Fruit fly (Drosophila melanogaster) whole organism, embryonic: Measurements from ENCODE around the gene CG31219.

ENCODE experiments used
- Bgb ChIP-seq: fragments of 200-800 bp; sonication (Bioruptor generic); IDR thresholded peaks from 2 replicates; pipeline ENCODE4 v1.3.6; 2022; ENCODE audit warnings: missing biosample characterization, missing genetic modification characterization; ENCODE audit not compliant: partially characterized antibody
- Blimp-1 ChIP-seq: fragments of 200-800 bp; sonication (Bioruptor generic); optimal IDR thresholded peaks from 3 replicates; lab custom pipeline; 2018; ENCODE audit warnings: missing biosample characterization, missing genetic modification characterization, mild to moderate bottlenecking, moderate library complexity, missing genetic modification reagents
- CG11085 ChIP-seq: fragments of 200-800 bp; sonication (Bioruptor generic); IDR thresholded peaks from 2 replicates; pipeline ENCODE4 v1.3.6; 2022; ENCODE audit warnings: missing biosample characterization, missing genetic modification characterization
- CG11695 ChIP-seq: fragments of 200-800 bp; sonication (Bioruptor generic); IDR thresholded peaks from 3 replicates; pipeline ENCODE4 v1.3.6; 2022; ENCODE audit warnings: missing biosample characterization, missing genetic modification characterization
- CG13287 ChIP-seq: fragments of 200-800 bp; sonication (Bioruptor generic); IDR thresholded peaks from 2 replicates; pipeline ENCODE4 v1.3.6; 2022; ENCODE audit warnings: missing biosample characterization, missing genetic modification characterization; ENCODE audit not compliant: partially characterized antibody
- CG13894 ChIP-seq: fragments of 200-800 bp; sonication (Bioruptor generic); optimal IDR thresholded peaks from 3 replicates; lab custom pipeline; 2018; ENCODE audit warnings: missing biosample characterization, mild to moderate bottlenecking, missing genetic modification characterization, moderate library complexity
- CG17385 ChIP-seq: fragments of 200-800 bp; sonication (Bioruptor generic); optimal IDR thresholded peaks from 3 replicates; lab custom pipeline; 2018; ENCODE audit warnings: missing biosample characterization, mild to moderate bottlenecking, missing genetic modification characterization
- CG2129 ChIP-seq: fragments of 200-800 bp; sonication (Bioruptor generic); IDR thresholded peaks from 2 replicates; pipeline ENCODE4 v1.3.6; 2022; ENCODE audit warnings: missing biosample characterization, missing genetic modification characterization; ENCODE audit not compliant: partially characterized antibody
- CG2202 ChIP-seq: fragments of 200-800 bp; sonication (Bioruptor generic); optimal IDR thresholded peaks from 2 replicates; lab custom pipeline; 2018; ENCODE audit warnings: missing biosample characterization, mild to moderate bottlenecking, missing genetic modification characterization
- CG30431 ChIP-seq: fragments of 200-800 bp; sonication (Bioruptor generic); optimal IDR thresholded peaks from 2 replicates; lab custom pipeline; 2017; ENCODE audit warnings: missing biosample characterization, missing genetic modification characterization
- CG31365 ChIP-seq: fragments of 200-800 bp; sonication (Bioruptor generic); optimal IDR thresholded peaks from 2 replicates; lab custom pipeline; 2018; ENCODE audit warnings: missing biosample characterization, mild to moderate bottlenecking, missing genetic modification characterization
- CG32532 ChIP-seq: fragments of 200-800 bp; sonication (Bioruptor generic); IDR thresholded peaks from 2 replicates; pipeline ENCODE4 v1.3.6; 2022; ENCODE audit warnings: missing biosample characterization, missing genetic modification characterization
- CG32772 ChIP-seq: fragments of 200-800 bp; sonication (Bioruptor generic); IDR thresholded peaks from 2 replicates; pipeline ENCODE4 v1.3.6; 2022; ENCODE audit warnings: missing biosample characterization, missing genetic modification characterization
- CG33557 ChIP-seq: fragments of 200-800 bp; sonication (Bioruptor generic); optimal IDR thresholded peaks from 2 replicates; lab custom pipeline; 2019; ENCODE audit warnings: missing biosample characterization, mild to moderate bottlenecking, missing genetic modification characterization, moderate library complexity
- CG34224 ChIP-seq: fragments of 200-800 bp; sonication (Bioruptor generic); IDR thresholded peaks from 3 replicates; pipeline ENCODE4 v1.3.6; 2022; ENCODE audit warnings: missing biosample characterization, missing genetic modification characterization; ENCODE audit not compliant: partially characterized antibody
- CG3995 ChIP-seq: fragments of 200-800 bp; sonication (Bioruptor generic); optimal IDR thresholded peaks from 3 replicates; lab custom pipeline; 2016; ENCODE audit warnings: missing biosample characterization, missing genetic modification characterization
- CG9797 ChIP-seq: fragments of 200-800 bp; sonication (Bioruptor generic); optimal IDR thresholded peaks from 3 replicates; lab custom pipeline; 2018; ENCODE audit warnings: missing biosample characterization, mild to moderate bottlenecking, missing genetic modification characterization
- CrebB ChIP-seq: fragments of 200-800 bp; sonication (Bioruptor generic); optimal IDR thresholded peaks from 3 replicates; lab custom pipeline; 2018; ENCODE audit warnings: missing biosample characterization, mild to moderate bottlenecking, missing genetic modification characterization
- Dbx ChIP-seq: fragments of 200-800 bp; sonication (Bioruptor generic); IDR thresholded peaks from 3 replicates; pipeline ENCODE4 v1.3.6; 2022; ENCODE audit warnings: missing biosample characterization, missing genetic modification characterization
- E2f2 ChIP-seq: fragments of 200-800 bp; sonication (Bioruptor generic); IDR thresholded peaks from 2 replicates; pipeline ENCODE4 v1.3.6; 2022; ENCODE audit warnings: missing biosample characterization, missing genetic modification characterization
- Elba2 ChIP-seq: fragments of 200-800 bp; sonication (Bioruptor generic); optimal IDR thresholded peaks from 3 replicates; lab custom pipeline; 2016; ENCODE audit warnings: missing biosample characterization, missing genetic modification characterization
- HLH4C ChIP-seq: fragments of 200-800 bp; sonication (Bioruptor generic); IDR thresholded peaks from 3 replicates; pipeline ENCODE4 v1.3.6; 2022; ENCODE audit warnings: missing biosample characterization, missing genetic modification characterization; ENCODE audit not compliant: partially characterized antibody
- HmgD ChIP-seq: fragments of 200-800 bp; sonication (Bioruptor generic); optimal IDR thresholded peaks from 3 replicates; lab custom pipeline; 2016; ENCODE audit warnings: missing biosample characterization, missing genetic modification characterization
- Hr51 ChIP-seq, 2 experiments: fragments of 200-800 bp; sonication (Bioruptor generic); optimal IDR thresholded peaks; 2 replicates in 1 of 2; 3 replicates in 1 of 2; lab custom pipeline; 2016 to 2018; ENCODE audit warnings: missing biosample characterization in 2 of 2, missing genetic modification characterization in 2 of 2, mild to moderate bottlenecking in 1 of 2, moderate library complexity in 1 of 2
- Hsf ChIP-seq: fragments of 200-800 bp; sonication (Bioruptor generic); optimal IDR thresholded peaks from 3 replicates; lab custom pipeline; 2016; ENCODE audit warnings: missing biosample characterization, missing genetic modification characterization
- MBD-R2 ChIP-seq: fragments of 200-800 bp; sonication (Bioruptor generic); IDR thresholded peaks from 2 replicates; pipeline ENCODE4 v1.3.6; 2022; ENCODE audit warnings: missing biosample characterization, missing genetic modification characterization
- MTF-1 ChIP-seq: fragments of 200-800 bp; sonication (Bioruptor generic); optimal IDR thresholded peaks from 2 replicates; lab custom pipeline; 2018; ENCODE audit warnings: missing biosample characterization, mild to moderate bottlenecking, missing genetic modification characterization, borderline replicate concordance
- Oaz ChIP-seq: fragments of 200-800 bp; sonication (Bioruptor generic); IDR thresholded peaks from 2 replicates; pipeline ENCODE4 v1.3.6; 2022; ENCODE audit warnings: missing biosample characterization, missing genetic modification characterization
- Sry-β ChIP-seq: fragments of 200-800 bp; sonication (Bioruptor generic); optimal IDR thresholded peaks from 2 replicates; lab custom pipeline; 2018; ENCODE audit warnings: missing biosample characterization, mild to moderate bottlenecking, missing genetic modification characterization, moderate library complexity
- Tbp ChIP-seq: fragments of >200 bp; optimal IDR thresholded peaks from 2 replicates; lab custom pipeline; 2018; ENCODE audit warnings: missing biosample characterization, missing genetic modification characterization
- bowl ChIP-seq: fragments of 200-800 bp; sonication (Bioruptor generic); IDR thresholded peaks from 2 replicates; pipeline ENCODE4 v1.3.6; 2022; ENCODE audit warnings: missing biosample characterization, missing genetic modification characterization
- cg ChIP-seq: fragments of 200-800 bp; sonication (Bioruptor generic); optimal IDR thresholded peaks from 3 replicates; lab custom pipeline; 2019; ENCODE audit warnings: missing biosample characterization, mild to moderate bottlenecking, missing genetic modification characterization, moderate library complexity
- crol ChIP-seq: fragments of 200-800 bp; sonication (Bioruptor generic); IDR thresholded peaks from 2 replicates; pipeline ENCODE4 v1.3.6; 2022; ENCODE audit warnings: missing biosample characterization, missing genetic modification characterization
- dan ChIP-seq: fragments of 200-800 bp; sonication (Bioruptor generic); IDR thresholded peaks from 2 replicates; pipeline ENCODE4 v1.3.6; 2022; ENCODE audit warnings: missing biosample characterization, missing genetic modification characterization
- dysf ChIP-seq: fragments of 200-800 bp; sonication (Bioruptor generic); IDR thresholded peaks from 3 replicates; pipeline ENCODE4 v1.3.6; 2022; ENCODE audit warnings: missing biosample characterization, missing genetic modification characterization
- emc ChIP-seq: fragments of 200-800 bp; sonication (Bioruptor generic); optimal IDR thresholded peaks from 2 replicates; lab custom pipeline; 2016; ENCODE audit warnings: missing biosample characterization, missing genetic modification characterization
- ewg ChIP-seq: fragments of 200-800 bp; sonication (Bioruptor generic); optimal IDR thresholded peaks from 3 replicates; lab custom pipeline; 2017; ENCODE audit warnings: mild to moderate bottlenecking, missing biosample characterization, missing genetic modification reagents, missing genetic modification characterization
- gcm2 ChIP-seq: fragments of 200-800 bp; sonication (Bioruptor generic); optimal IDR thresholded peaks from 2 replicates; lab custom pipeline; 2016; ENCODE audit warnings: missing biosample characterization, missing genetic modification characterization
- gt ChIP-seq: fragments of 200-800 bp; sonication (Bioruptor generic); IDR thresholded peaks from 2 replicates; pipeline ENCODE4 v1.3.6; 2022; ENCODE audit warnings: missing biosample characterization, missing genetic modification characterization
- hbn ChIP-seq: fragments of 200-800 bp; sonication (Bioruptor generic); IDR thresholded peaks from 2 replicates; pipeline ENCODE4 v1.3.6; 2022; ENCODE audit warnings: missing biosample characterization, missing genetic modification characterization; ENCODE audit not compliant: partially characterized antibody
- jigr1 ChIP-seq: fragments of 200-800 bp; sonication (Bioruptor generic); IDR thresholded peaks from 3 replicates; pipeline ENCODE4 v1.3.6; 2022; ENCODE audit warnings: missing biosample characterization, missing genetic modification characterization
- lilli ChIP-seq: fragments of 200-800 bp; sonication (Bioruptor generic); optimal IDR thresholded peaks from 3 replicates; lab custom pipeline; 2016; ENCODE audit warnings: missing biosample characterization, missing genetic modification characterization
- lmd ChIP-seq: fragments of 200-800 bp; sonication (Bioruptor generic); IDR thresholded peaks from 2 replicates; pipeline ENCODE4 v1.3.6; 2022; ENCODE audit warnings: missing biosample characterization, missing genetic modification characterization
- repo ChIP-seq: fragments of 200-800 bp; sonication (Bioruptor generic); optimal IDR thresholded peaks from 2 replicates; lab custom pipeline; 2016; ENCODE audit warnings: missing biosample characterization, missing genetic modification characterization
- rib ChIP-seq: fragments of 200-800 bp; sonication (Bioruptor generic); IDR thresholded peaks from 2 replicates; pipeline ENCODE4 v1.3.6; 2022; ENCODE audit warnings: missing biosample characterization, missing genetic modification characterization
- sqz ChIP-seq: fragments of 200-800 bp; sonication (Bioruptor generic); optimal IDR thresholded peaks from 3 replicates; lab custom pipeline; 2018; ENCODE audit warnings: missing biosample characterization, mild to moderate bottlenecking, missing genetic modification characterization
- stwl ChIP-seq: fragments of 200-800 bp; sonication (Bioruptor generic); optimal IDR thresholded peaks from 3 replicates; lab custom pipeline; 2018; ENCODE audit warnings: missing biosample characterization, mild to moderate bottlenecking, missing genetic modification characterization, moderate library complexity
- tgo ChIP-seq: fragments of 200-800 bp; sonication (Bioruptor generic); IDR thresholded peaks from 3 replicates; pipeline ENCODE4 v1.3.6; 2022; ENCODE audit warnings: missing biosample characterization, missing genetic modification characterization
- unc-4 ChIP-seq: fragments of 200-800 bp; sonication (Bioruptor generic); IDR thresholded peaks from 2 replicates; pipeline ENCODE4 v1.3.6; 2022; ENCODE audit warnings: missing biosample characterization, missing genetic modification characterization; ENCODE audit not compliant: partially characterized antibody
- vvl ChIP-seq: fragments of 200-800 bp; sonication (Bioruptor generic); IDR thresholded peaks from 2 replicates; pipeline ENCODE4 v1.3.6; 2022; ENCODE audit warnings: missing biosample characterization, missing genetic modification characterization
- wdn ChIP-seq: fragments of 200-800 bp; sonication (Bioruptor generic); IDR thresholded peaks from 2 replicates; pipeline ENCODE4 v1.3.6; 2022; ENCODE audit warnings: missing biosample characterization, missing genetic modification characterization

CG31219 gene

DNA sequence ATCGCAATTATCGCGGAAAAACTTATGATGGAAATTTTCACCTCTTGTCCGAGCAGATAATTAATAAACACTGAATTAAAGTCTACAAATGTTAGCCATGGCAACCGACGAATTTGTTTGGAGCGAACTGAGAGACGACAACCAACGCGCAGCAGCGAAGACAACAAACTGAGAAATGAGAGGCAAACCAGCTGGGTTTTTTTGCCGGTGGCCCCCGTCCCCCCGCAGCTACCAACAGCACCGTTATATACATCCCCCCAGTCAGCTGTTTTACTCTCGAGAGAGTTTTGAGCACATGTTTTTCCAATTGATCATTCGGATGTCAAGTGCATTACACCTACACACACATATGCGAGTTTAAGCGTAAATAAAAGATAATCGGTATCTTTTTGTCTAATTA lies 9.8 kb upstream of the CG31219 start (continued):
- TF ChIP-seq ewg (peak; percentile 36), CG9797 (GFP tag; lab: Kevin White, UChicago) (no peak), Bgb (GFP tag; lab: Robert Waterston, UW) (no peak), CG11085 (GFP tag; lab: Robert Waterston, UW) (no peak), cg (peak; percentile 66), bowl (GFP tag; lab: Robert Waterston, UW) (no peak), dysf (GFP tag; lab: Robert Waterston, UW) (no peak), HLH4C (no peak), repo (no peak), CG32772 (GFP tag; lab: Robert Waterston, UW) (no peak), hbn (0 out of 2 replicates have a peak, but pooled peaks have one; percentile 45), jigr1 (GFP tag; lab: Robert Waterston, UW) (no peak), rib (GFP tag; lab: Robert Waterston, UW) (peak; percentile 49), CG33557 (no peak), Sry-β (GFP tag; lab: Kevin White, UChicago) (no peak), CG34224 (GFP tag; lab: Robert Waterston, UW) (peak; percentile 62), CrebB (no peak), MTF-1 (GFP tag; lab: Kevin White, UChicago) (peak; percentile 39), Hsf (GFP tag; lab: Kevin White, UChicago) (no peak), Elba2 (GFP tag; lab: Kevin White, UChicago) (no peak), CG2129 (GFP tag; lab: Robert Waterston, UW) (no peak), E2f2 (GFP tag; lab: Robert Waterston, UW) (0 out of 2 replicates have a peak, but pooled peaks have one; percentile 16), stwl (tag; lab: Kevin White, UChicago) (no peak), MBD-R2 (GFP tag; lab: Robert Waterston, UW) (no peak; the same call in 1 of the 2 replicates), lilli (no peak), Blimp-1 (GFP tag; lab: Kevin White, UChicago) (no peak), lmd (GFP tag; lab: Robert Waterston, UW) (no peak), gt (GFP tag; lab: Robert Waterston, UW) (no peak), sqz (GFP tag; lab: Kevin White, UChicago) (peak; percentile 68), Oaz (GFP tag; lab: Robert Waterston, UW) (no peak), unc-4 (GFP tag; lab: Robert Waterston, UW) (peak; percentile 33; the same call in 1 of the 2 replicates), CG13287 (GFP tag; lab: Robert Waterston, UW) (peak; percentile 52), vvl (GFP tag; lab: Robert Waterston, UW) (peak; percentile 26; the same call in 1 of the 2 replicates), CG13894 (tag; lab: Kevin White, UChicago) (peak; percentile 11), CG17385 (GFP tag; lab: Kevin White, UChicago) (peak; percentile 42), tgo (GFP tag; lab: Robert Waterston, UW) (no peak), emc (no peak), wdn (GFP tag; lab: Robert Waterston, UW) (0 out of 2 replicates have a peak, but pooled peaks have one; percentile 10), CG32532 (GFP tag; lab: Robert Waterston, UW) (peak; percentile 39; the same call in 1 of the 2 replicates), gcm2 (no peak), Tbp (GFP tag; lab: Kevin White, UChicago) (no peak), CG2202 (no peak), Dbx (GFP tag; lab: Robert Waterston, UW) (0 out of 3 replicates have a peak, but pooled peaks have one; percentile 33), dan (GFP tag; lab: Robert Waterston, UW) (no peak), CG30431 (GFP tag; lab: Kevin White, UChicago) (no peak), crol (GFP tag; lab: Robert Waterston, UW) (peak; percentile 97), CG11695 (GFP tag; lab: Robert Waterston, UW) (peak; percentile 17; the same call in 1 of the 3 replicates), CG31365 (tag; lab: Kevin White, UChicago) (peak; percentile 5), CG3995 (GFP tag; lab: Kevin White, UChicago) (no peak), Hr51 (GFP tag; optimal IDR thresholded peaks at IDR 0.05; lab: Kevin White, UChicago) (peak in 1 of 2 experiments; percentile 19), HmgD (GFP tag; lab: Kevin White, UChicago) (no peak)
